Worm (Caenorhabditis elegans) whole organism, L3 larva: ENCODE data around the gene srh-80.

Experiments
- aly-2 ChIP-seq: fragments of 150-350 bp; optimal IDR thresholded peaks from 2 replicates; lab custom pipeline; 2014; ENCODE audit warnings: missing biosample characterization, missing genetic modification characterization
- elt-3 ChIP-seq, 3 experiments: fragments of 150-350 bp in 1 of 3; sonication (generic microtip) in 2 of 3; optimal IDR thresholded peaks; 2 replicates in 2 of 3; 4 replicates in 1 of 3; lab custom pipeline; 2014 to 2017; ENCODE audit warnings: missing biosample characterization in 3 of 3, missing genetic modification characterization in 3 of 3
- fkh-10 ChIP-seq: sonication (generic microtip); optimal IDR thresholded peaks from 2 replicates; lab custom pipeline; 2017; ENCODE audit warnings: missing biosample characterization, missing genetic modification reagents, missing genetic modification characterization
- fos-1 ChIP-seq: fragments of 150-350 bp; optimal IDR thresholded peaks from 2 replicates; lab custom pipeline; 2014; ENCODE audit warnings: missing biosample characterization, missing genetic modification characterization
- mml-1 ChIP-seq: fragments of 150-350 bp; sonication (generic microtip); optimal IDR thresholded peaks from 3 replicates; lab custom pipeline; 2014; ENCODE audit warnings: missing biosample characterization, missing genetic modification characterization
- nhr-11 ChIP-seq: fragments of 150-350 bp; optimal IDR thresholded peaks from 2 replicates; lab custom pipeline; 2014; ENCODE audit warnings: missing biosample characterization, missing genetic modification characterization
- nhr-23 ChIP-seq: fragments of 150-350 bp; optimal IDR thresholded peaks from 2 replicates; lab custom pipeline; 2014; ENCODE audit warnings: missing biosample characterization, missing genetic modification reagents, missing genetic modification characterization
- nhr-28 ChIP-seq: fragments of 150-350 bp; optimal IDR thresholded peaks from 2 replicates; lab custom pipeline; 2014; ENCODE audit warnings: missing biosample characterization, missing genetic modification characterization
- nhr-76 ChIP-seq: fragments of 150-350 bp; sonication (generic microtip); optimal IDR thresholded peaks from 5 replicates; lab custom pipeline; 2014; ENCODE audit warnings: missing biosample characterization, missing genetic modification characterization
- nhr-77 ChIP-seq: fragments of 150-350 bp; optimal IDR thresholded peaks from 2 replicates; lab custom pipeline; 2014; ENCODE audit warnings: missing biosample characterization, missing genetic modification characterization
- unc-39 ChIP-seq: sonication (generic microtip); optimal IDR thresholded peaks from 4 replicates; lab custom pipeline; 2017; ENCODE audit warnings: missing biosample characterization, missing genetic modification characterization

DNA sequence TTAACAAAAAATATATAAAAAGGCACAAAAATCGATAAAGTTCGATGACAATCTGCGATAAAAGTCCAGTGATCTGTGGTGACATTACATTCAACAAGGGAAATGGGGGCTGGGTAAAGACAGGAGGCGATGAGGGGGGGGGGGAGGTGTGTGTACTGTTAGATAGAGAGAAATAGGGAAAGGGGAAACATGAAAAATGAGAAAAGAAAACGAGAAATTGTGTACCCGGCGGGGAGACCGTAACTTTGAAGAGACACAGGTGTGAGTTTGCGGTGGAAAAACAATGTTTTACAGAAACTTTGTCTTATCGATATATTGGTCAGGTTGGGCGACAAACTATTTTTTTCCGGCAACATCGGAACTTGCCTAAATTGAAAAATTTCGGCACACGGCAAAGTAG is 40.6 kb downstream of the srh-80 start:
- TF ChIP-seq mml-1 (tag; lab: Kevin White, UChicago) (no peak), nhr-76 (tag; lab: Kevin White, UChicago) (no peak), nhr-23 (no peak), fos-1 (no peak), nhr-77 (tag; lab: Kevin White, UChicago) (no peak), fkh-10 (GFP tag; lab: Kevin White, UChicago) (no peak), nhr-11 (tag; lab: Kevin White, UChicago) (no peak), unc-39 (tag; lab: Kevin White, UChicago) (no peak), elt-3 (tag; optimal IDR thresholded peaks at IDR 0.05; lab: Kevin White, UChicago) (no peak), aly-2 (tag; lab: Kevin White, UChicago) (no peak), nhr-28 (tag; lab: Kevin White, UChicago) (no peak)
